Worm (Caenorhabditis elegans) whole organism, L1 larva: ENCODE measurements around the gene Y75B8A.33.

ENCODE experiments used
- aha-1 ChIP-seq: fragments of 150-350 bp; optimal IDR thresholded peaks from 2 replicates; lab custom pipeline; 2014; ENCODE audit warnings: missing biosample characterization, missing genetic modification characterization
- ceh-88 ChIP-seq: fragments of 200-800 bp; sonication (Bioruptor generic); IDR thresholded peaks from 2 replicates; pipeline ENCODE4 v1.3.6; 2022; ENCODE audit warnings: missing genetic modification characterization, missing compliant biosample characterization
- efl-1 ChIP-seq, 4 experiments: fragments of 150-350 bp; optimal IDR thresholded peaks in 3 of 4; peaks in 1 of 4; 1 replicate in 1 of 4; 2 replicates in 3 of 4; lab custom pipeline; 2014; ENCODE audit warnings: missing biosample characterization in 2 of 4, missing genetic modification characterization in 2 of 4, missing genetic modification reagents in 2 of 4
- rnt-1 ChIP-seq: sonication (generic microtip); optimal IDR thresholded peaks from 2 replicates; lab custom pipeline; 2016; ENCODE audit warnings: mild to moderate bottlenecking, missing genetic modification characterization, moderate library complexity, missing compliant biosample characterization
- ztf-11 ChIP-seq, 2 experiments: sonication (generic microtip); optimal IDR thresholded peaks; 2 replicates each; lab custom pipeline; 2016 to 2017; ENCODE audit warnings: missing genetic modification characterization in 2 of 2, missing biosample characterization in 1 of 2, missing compliant biosample characterization in 1 of 2

DNA sequence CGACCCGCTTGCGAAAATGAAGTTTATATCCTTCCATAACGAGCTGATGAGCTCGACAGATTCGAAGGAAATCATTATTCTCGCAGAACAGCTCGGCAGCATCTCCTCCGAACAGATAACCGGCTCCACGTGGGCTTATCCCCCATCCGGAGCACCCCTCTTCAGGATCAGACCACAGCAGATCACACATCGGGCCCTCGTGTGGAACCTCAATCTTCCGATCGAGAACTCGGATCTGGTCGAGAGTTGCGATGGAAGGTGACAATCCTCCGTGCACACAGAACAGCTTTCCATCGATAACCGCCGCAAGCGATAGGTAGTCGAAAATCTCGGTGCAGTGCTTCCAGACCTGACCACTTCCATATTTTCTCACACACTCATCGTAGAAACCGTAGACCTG, 8.4 kb upstream of the Y75B8A.33 start:
- TF ChIP-seq aha-1 (tag; lab: Kevin White, UChicago) (no peak), ztf-11 (tag; optimal IDR thresholded peaks at IDR 0.05; lab: Kevin White, UChicago) (no peak), ceh-88 (no peak), efl-1 (optimal IDR thresholded peaks at IDR 0.05; lab: Kevin White, UChicago) (no peak), efl-1 (GFP tag; optimal IDR thresholded peaks at IDR 0.05 in 1 of 2; lab: Kevin White, UChicago) (no peak), rnt-1 (tag; lab: Kevin White, UChicago) (no peak)
